Worm (Caenorhabditis elegans): Measurements from ENCODE around the gene C07G1.7.
A peak's percentile ranks its signal among the peaks of the same experiment; 100 is the strongest.

The C07G1.7 gene

ce11 chrIV:8211747-8212146, at the start of gene C07G1.7:
C07G1.7 (minus strand) TSS chrIV:8211847.
- TF ChIP-seq nhr-10 (tag; optimal IDR thresholded peaks at IDR 0.05): no peak

DNA sequence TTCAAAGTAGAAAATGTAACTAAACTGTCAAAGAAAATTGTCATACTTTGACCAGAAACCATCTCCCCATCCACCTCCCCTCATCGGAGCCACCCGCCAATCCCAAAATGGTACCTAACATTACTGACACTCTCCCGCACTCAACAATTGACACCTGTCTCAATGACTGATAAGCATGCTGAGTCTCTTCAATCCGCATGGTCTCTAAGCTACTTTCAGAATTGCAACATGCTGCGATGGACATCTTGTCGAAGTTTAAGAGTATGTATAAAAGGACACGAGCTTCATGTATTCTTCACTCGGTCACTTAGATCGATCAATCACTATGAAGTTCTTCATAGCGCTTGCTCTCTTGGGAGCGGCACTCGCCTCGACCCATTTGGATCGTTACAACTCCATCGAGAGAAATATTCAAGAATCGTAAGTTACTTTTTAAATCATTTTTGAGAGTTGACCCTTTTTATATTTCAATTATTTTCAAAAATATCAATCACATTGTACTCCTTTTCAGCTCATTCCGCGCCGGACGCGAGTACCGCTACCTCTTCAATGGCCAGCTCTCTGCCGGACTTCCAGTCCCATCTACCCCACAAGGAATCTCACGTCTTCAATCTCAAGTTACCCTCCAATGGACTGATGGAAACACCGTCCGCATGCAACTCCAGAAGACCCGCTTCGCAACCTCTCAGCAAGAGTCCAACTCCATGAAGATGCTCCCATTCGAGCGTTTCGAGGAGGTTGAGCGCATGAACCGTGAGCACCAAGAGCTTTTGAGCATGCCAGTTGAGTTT, 49.4 kb upstream of the C07G1.7 start, which contains the start of gene vit-6:
vit-6 (plus strand) TSS at position 310 of the 791 bp plus-strand sequence.
- TF ChIP-seq mbf-1 (tag; optimal IDR thresholded peaks at IDR 0.05): no peak
- no peak for TF ChIP-seq nhr-237 (tag; optimal IDR thresholded peaks at IDR 0.05)
- TF ChIP-seq lin-11 (tag; optimal IDR thresholded peaks at IDR 0.05): no peak
- TF ChIP-seq ztf-4 (tag; optimal IDR thresholded peaks at IDR 0.05): no peak
- no peak for TF ChIP-seq C34F6.9 (tag; optimal IDR thresholded peaks at IDR 0.05)
- no peak for TF ChIP-seq F13H6.1 (tag; optimal IDR thresholded peaks at IDR 0.05)
- no peak for TF ChIP-seq lsy-2 (tag; optimal IDR thresholded peaks at IDR 0.05)
- TF ChIP-seq aly-2 (tag; optimal IDR thresholded peaks at IDR 0.05): no peak
- no peak for TF ChIP-seq nhr-12 (tag; optimal IDR thresholded peaks at IDR 0.05)
- TF ChIP-seq peb-1 (tag; optimal IDR thresholded peaks at IDR 0.05): no peak
- no peak for TF ChIP-seq nhr-77 (tag; optimal IDR thresholded peaks at IDR 0.05)
- no peak for TF ChIP-seq mdl-1 (tag; optimal IDR thresholded peaks at IDR 0.05)
- no peak for TF ChIP-seq R02D3.7 (tag; optimal IDR thresholded peaks at IDR 0.05)

ce11 chrIV:8259904-8260303, 48.3 kb upstream of the C07G1.7 start, which contains the start of gene K07H8.7:
K07H8.7 (minus strand) TSS chrIV:8260004.
- TF ChIP-seq nhr-6 (tag; optimal IDR thresholded peaks at IDR 0.05) (no peak), ceh-16 (tag; optimal IDR thresholded peaks at IDR 0.05) (no peak), ztf-11 (tag; optimal IDR thresholded peaks at IDR 0.05) (no peak), C34F6.9 (tag; optimal IDR thresholded peaks at IDR 0.05) (no peak), lin-39 (tag; optimal IDR thresholded peaks at IDR 0.05) (no peak), crh-2 (tag; optimal IDR thresholded peaks at IDR 0.05) (no peak), egl-27 (tag; optimal IDR thresholded peaks at IDR 0.05) (no peak), nhr-23 (tag; optimal IDR thresholded peaks at IDR 0.05) (no peak), nhr-21 (tag; optimal IDR thresholded peaks at IDR 0.05) (no peak), snpc-4 (tag; optimal IDR thresholded peaks at IDR 0.05) (no peak), ztf-1 (GFP tag; conservative IDR thresholded peaks at IDR 0.05) (no peak), sma-3 (GFP tag; optimal IDR thresholded peaks at IDR 0.05) (no peak)

- TF ChIP-seq nhr-12 (tag; optimal IDR thresholded peaks at IDR 0.05) (no peak), nhr-23 (tag; optimal IDR thresholded peaks at IDR 0.05) (no peak), sma-9 (GFP tag; optimal IDR thresholded peaks at IDR 0.05) (peak; percentile 54), sma-9 (tag; optimal IDR thresholded peaks at IDR 0.05) (no peak), elt-1 (tag; optimal IDR thresholded peaks at IDR 0.05) (peak; percentile 89), unc-62 (GFP tag; optimal IDR thresholded peaks at IDR 0.05) (no peak), fos-1 (tag; optimal IDR thresholded peaks at IDR 0.05) (peak; percentile 37), nhr-129 (tag; optimal IDR thresholded peaks at IDR 0.05) (no peak), nhr-11 (tag; optimal IDR thresholded peaks at IDR 0.05) (no peak)
These were observed 43.6 kb upstream of the C07G1.7 start for ce11 chrIV:8255221-8255620.

ce11 chrIV:8254193-8254592, 42.5 kb upstream of the C07G1.7 start:
- no peak for TF ChIP-seq nhr-6 (tag; optimal IDR thresholded peaks at IDR 0.05)
- TF ChIP-seq F13H6.1 (tag; optimal IDR thresholded peaks at IDR 0.05): no peak
- TF ChIP-seq zag-1 (tag; optimal IDR thresholded peaks at IDR 0.05): no peak
- TF ChIP-seq alr-1 (tag; optimal IDR thresholded peaks at IDR 0.05): no peak
- no peak for TF ChIP-seq snpc-4 (tag; optimal IDR thresholded peaks at IDR 0.05)
- TF ChIP-seq gmeb-1 (tag; optimal IDR thresholded peaks at IDR 0.05): no peak
- no peak for TF ChIP-seq egl-27 (tag; optimal IDR thresholded peaks at IDR 0.05)
- no peak for TF ChIP-seq peb-1 (tag; optimal IDR thresholded peaks at IDR 0.05)
- no peak for TF ChIP-seq lin-39 (tag; optimal IDR thresholded peaks at IDR 0.05)
- no peak for TF ChIP-seq blmp-1 (tag; optimal IDR thresholded peaks at IDR 0.05; ENCODE audit: insufficient read depth)
- TF ChIP-seq dmd-4 (tag; optimal IDR thresholded peaks at IDR 0.05): no peak
- TF ChIP-seq mbf-1 (tag; optimal IDR thresholded peaks at IDR 0.05): no peak
- TF ChIP-seq nhr-129 (tag; optimal IDR thresholded peaks at IDR 0.05): no peak
- peak in 1 of 2 experiments; percentile 0 for TF ChIP-seq lsy-2 (tag; optimal IDR thresholded peaks at IDR 0.05)
- TF ChIP-seq C34F6.9 (tag; optimal IDR thresholded peaks at IDR 0.05): no peak
- TF ChIP-seq nhr-21 (tag; optimal IDR thresholded peaks at IDR 0.05): peak; percentile 51

All from whole organism, L2 larva.